Fruit fly (Drosophila melanogaster) S2 (cell line): ENCODE data around the gene Abcd3.

ENCODE experiments used
- CG8478 ChIP-seq: fragments of >200 bp; optimal IDR thresholded peaks from 2 replicates; lab custom pipeline; 2018
- CTCF ChIP-seq, 2 experiments: fragments of >200 bp; optimal IDR thresholded peaks; 2 replicates each; lab custom pipeline; 2018

DNA sequence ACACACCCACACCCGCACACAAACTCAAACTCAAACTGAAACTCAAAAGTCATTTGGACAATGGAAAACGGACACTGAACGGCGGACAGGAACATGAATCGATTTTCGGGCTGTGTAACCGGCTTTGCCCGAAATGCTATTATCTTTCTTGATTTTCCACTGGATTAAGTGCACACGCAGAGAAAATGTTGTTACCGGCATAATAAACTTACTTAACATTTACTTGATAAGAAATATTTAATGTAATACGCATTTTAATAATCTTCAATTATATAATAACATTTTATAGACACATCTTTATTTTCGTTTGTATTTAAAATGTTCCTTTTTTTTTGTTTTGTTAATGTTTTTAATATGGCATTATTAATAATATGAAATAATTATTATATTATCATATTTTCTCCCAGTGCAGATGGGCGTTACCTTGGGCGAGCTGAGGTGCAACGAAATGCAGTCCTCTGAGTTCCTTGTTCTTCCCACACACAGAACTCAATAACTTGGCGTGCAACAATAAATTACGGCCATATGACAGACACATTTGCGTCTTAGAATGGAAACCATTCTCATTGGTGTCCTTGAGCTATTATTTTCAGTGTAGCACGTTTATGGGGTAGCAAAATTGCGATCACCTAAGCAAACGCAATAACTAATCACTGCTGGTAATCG lies 14.4 kb downstream of the Abcd3 start, which contains the start of gene CG12702:
- TF ChIP-seq CG8478 (lab: Kevin White, UChicago) (no peak), CTCF (optimal IDR thresholded peaks at IDR 0.05; lab: Kevin White, UChicago) (no peak)
